Fruit fly (Drosophila melanogaster): ENCODE data around the gene CG15739.

Gene CG15739

DNA sequence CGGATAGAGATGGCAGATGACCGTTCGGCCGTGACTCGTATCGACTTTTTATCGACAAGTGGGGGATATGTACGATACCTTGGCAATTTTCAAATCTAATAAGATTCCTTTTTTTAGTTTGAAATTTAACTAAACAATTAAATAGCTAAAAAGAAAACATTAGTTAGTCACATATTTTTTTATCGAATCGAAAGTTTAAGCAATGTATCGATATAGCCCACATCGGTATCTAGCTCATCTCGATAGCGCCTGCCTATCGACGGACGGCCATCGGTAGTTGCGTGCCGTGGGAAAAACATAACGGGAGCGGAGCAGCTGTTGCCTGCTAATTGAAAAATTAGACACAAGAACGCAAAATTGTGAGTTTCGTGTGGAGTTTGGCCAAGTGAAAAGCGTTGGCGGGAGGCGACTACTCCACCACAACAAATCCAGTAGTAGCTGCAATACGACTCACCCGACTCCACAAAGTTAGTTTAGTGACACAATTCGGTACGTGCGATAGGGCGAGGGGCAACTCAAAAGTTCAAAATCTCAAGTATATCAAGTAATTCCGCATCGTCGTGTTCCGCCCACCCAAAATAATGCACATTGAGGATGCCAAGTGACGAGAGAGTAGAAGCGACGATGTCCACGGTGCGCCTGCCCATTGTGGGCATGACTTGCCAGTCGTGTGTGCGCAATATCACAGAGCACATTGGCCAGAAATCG is 18.2 kb upstream of the CG15739 start, which contains the start of the genes CG10347 and ATP7 (continued):
- TF ChIP-seq odd (GFP tag; optimal IDR thresholded peaks at IDR 0.05) (no peak), crc (GFP tag; optimal IDR thresholded peaks at IDR 0.05) (no peak), HmgD (GFP tag; optimal IDR thresholded peaks at IDR 0.05) (no peak), CG10565 (GFP tag; optimal IDR thresholded peaks at IDR 0.05) (no peak), scrt (GFP tag; optimal IDR thresholded peaks at IDR 0.05) (no peak), sc (optimal IDR thresholded peaks at IDR 0.05) (no peak), sc (GFP tag; optimal IDR thresholded peaks at IDR 0.05) (no peak), ftz-f1 (GFP tag; optimal IDR thresholded peaks at IDR 0.05) (no peak), TFAM (GFP tag; optimal IDR thresholded peaks at IDR 0.05) (no peak), CG4282 (GFP tag; optimal IDR thresholded peaks at IDR 0.05) (no peak), fru (optimal IDR thresholded peaks at IDR 0.05) (no peak), Antp (GFP tag; optimal IDR thresholded peaks at IDR 0.05) (no peak), CG11085 (GFP tag; IDR thresholded peaks at IDR 0.05) (no peak), Fer2 (tag; optimal IDR thresholded peaks at IDR 0.05) (no peak), CG7928 (GFP tag; optimal IDR thresholded peaks at IDR 0.05) (no peak), CG6254 (GFP tag; optimal IDR thresholded peaks at IDR 0.05) (no peak), sim (GFP tag; IDR thresholded peaks at IDR 0.05) (no peak), CG17385 (GFP tag; optimal IDR thresholded peaks at IDR 0.05) (peak; percentile 13), CG18599 (GFP tag; optimal IDR thresholded peaks at IDR 0.05) (peak; percentile 23), usp (GFP tag; optimal IDR thresholded peaks at IDR 0.05) (no peak), unc-4 (GFP tag; IDR thresholded peaks at IDR 0.05; ENCODE audit: partially characterized antibody) (peak; percentile 93), CG1603 (tag; optimal IDR thresholded peaks at IDR 0.05) (peak; percentile 46), eyg (GFP tag; optimal IDR thresholded peaks at IDR 0.05) (no peak), CG12236 (GFP tag; optimal IDR thresholded peaks at IDR 0.05) (no peak), Hr3 (GFP tag; optimal IDR thresholded peaks at IDR 0.05) (peak; percentile 17), CG12391 (tag; optimal IDR thresholded peaks at IDR 0.05) (peak; percentile 59), pum (GFP tag; optimal IDR thresholded peaks at IDR 0.05) (no peak), ken (GFP tag; IDR thresholded peaks at IDR 0.05) (no peak), kah (GFP tag; optimal IDR thresholded peaks at IDR 0.05) (no peak), ttk (GFP tag; IDR thresholded peaks at IDR 0.05) (no peak), Rfx (GFP tag; IDR thresholded peaks at IDR 0.05) (peak; percentile 21; the same call in 1 of the 2 replicates), dpn (GFP tag; optimal IDR thresholded peaks at IDR 0.05) (peak in 1 of 2 experiments; percentile 36), CG13287 (GFP tag; IDR thresholded peaks at IDR 0.05; ENCODE audit: partially characterized antibody) (peak; percentile 96), gt (GFP tag; IDR thresholded peaks at IDR 0.05) (no peak), cato (GFP tag; optimal IDR thresholded peaks at IDR 0.05; ENCODE audit: borderline replicate concordance) (no peak), CG8924 (tag; optimal IDR thresholded peaks at IDR 0.05) (peak; percentile 41), D19B (GFP tag; optimal IDR thresholded peaks at IDR 0.05) (no peak), kay (GFP tag; optimal IDR thresholded peaks at IDR 0.05) (peak; percentile 27), al (GFP tag; IDR thresholded peaks at IDR 0.05) (no peak), yki (optimal IDR thresholded peaks at IDR 0.05) (no peak), Chrac-16 (GFP tag; optimal IDR thresholded peaks at IDR 0.05) (no peak), stwl (tag; optimal IDR thresholded peaks at IDR 0.05) (peak; percentile 57), HLH3B (GFP tag; IDR thresholded peaks at IDR 0.05) (no peak), Bteb2 (GFP tag; optimal IDR thresholded peaks at IDR 0.05) (peak; percentile 13), chif (GFP tag; optimal IDR thresholded peaks at IDR 0.05) (no peak), CG5180 (GFP tag; optimal IDR thresholded peaks at IDR 0.05) (no peak), CG8478 (optimal IDR thresholded peaks at IDR 0.05) (no peak), HLH4C (GFP tag; IDR thresholded peaks at IDR 0.05; ENCODE audit: partially characterized antibody) (peak; percentile 93), CG31224 (GFP tag; IDR thresholded peaks at IDR 0.05) (no peak), CG15479 (GFP tag; optimal IDR thresholded peaks at IDR 0.05) (no peak), YL-1 (GFP tag; optimal IDR thresholded peaks at IDR 0.05) (peak; percentile 46), Ptx1 (GFP tag; IDR thresholded peaks at IDR 0.05) (no peak)

Data from whole organism, embryonic.